Fruit fly (Drosophila melanogaster) whole organism, embryonic: ENCODE measurements around the gene Tim17a2.

Experiments
- Awh ChIP-seq: fragments of 200-800 bp; sonication (Bioruptor generic); IDR thresholded peaks from 2 replicates; pipeline ENCODE4, ENCODE4 v1.3.6; 2022; ENCODE audit warnings: missing biosample characterization, missing genetic modification characterization
- CG10431 ChIP-seq: fragments of 200-800 bp; sonication (Bioruptor generic); optimal IDR thresholded peaks from 3 replicates; lab custom pipeline; 2018; ENCODE audit warnings: missing biosample characterization, mild to moderate bottlenecking, missing genetic modification characterization
- CG10462 ChIP-seq: fragments of 200-800 bp; sonication (Bioruptor generic); optimal IDR thresholded peaks from 2 replicates; lab custom pipeline; 2016; ENCODE audit warnings: missing biosample characterization, missing genetic modification characterization
- CG11504 ChIP-seq: fragments of 200-800 bp; sonication (Bioruptor generic); optimal IDR thresholded peaks from 3 replicates; lab custom pipeline; 2019; ENCODE audit warnings: missing biosample characterization, mild to moderate bottlenecking, missing genetic modification characterization, moderate library complexity
- CG11696 ChIP-seq: fragments of 200-800 bp; sonication (Bioruptor generic); IDR thresholded peaks from 2 replicates; pipeline ENCODE4 v1.3.6; 2022; ENCODE audit warnings: missing biosample characterization, missing genetic modification characterization
- CG12236 ChIP-seq: fragments of 200-800 bp; sonication (Bioruptor generic); optimal IDR thresholded peaks from 2 replicates; lab custom pipeline; 2016; ENCODE audit warnings: missing biosample characterization, missing genetic modification characterization
- CG13287 ChIP-seq: fragments of 200-800 bp; sonication (Bioruptor generic); IDR thresholded peaks from 2 replicates; pipeline ENCODE4 v1.3.6; 2022; ENCODE audit warnings: missing biosample characterization, missing genetic modification characterization; ENCODE audit not compliant: partially characterized antibody
- CG13296 ChIP-seq: fragments of 200-800 bp; sonication (Bioruptor generic); optimal IDR thresholded peaks from 3 replicates; lab custom pipeline; 2018; ENCODE audit warnings: missing biosample characterization, mild to moderate bottlenecking, missing genetic modification characterization
- CG14965 ChIP-seq: fragments of 200-800 bp; sonication (Bioruptor generic); optimal IDR thresholded peaks from 2 replicates; lab custom pipeline; 2016; ENCODE audit warnings: missing biosample characterization, missing genetic modification characterization, borderline replicate concordance
- CG15011 ChIP-seq: fragments of 200-800 bp; sonication (Bioruptor generic); optimal IDR thresholded peaks from 3 replicates; lab custom pipeline; 2018; ENCODE audit warnings: missing biosample characterization, mild to moderate bottlenecking, missing genetic modification characterization
- CG15514 ChIP-seq: fragments of 200-800 bp; sonication (Bioruptor generic); optimal IDR thresholded peaks from 3 replicates; lab custom pipeline; 2017; ENCODE audit warnings: missing biosample characterization, missing genetic modification characterization, mild to moderate bottlenecking, moderate library complexity, missing genetic modification reagents
- CG15696 ChIP-seq: fragments of 200-800 bp; sonication (Bioruptor generic); optimal IDR thresholded peaks from 2 replicates; lab custom pipeline; 2019; ENCODE audit warnings: missing biosample characterization, mild to moderate bottlenecking, missing genetic modification characterization, moderate library complexity
- CG16779 ChIP-seq: fragments of 200-800 bp; sonication (Bioruptor generic); IDR thresholded peaks from 2 replicates; pipeline ENCODE4 v1.3.6; 2022; ENCODE audit warnings: missing biosample characterization, missing genetic modification characterization
- CG16813 ChIP-seq: fragments of 200-800 bp; sonication (Bioruptor generic); IDR thresholded peaks from 3 replicates; pipeline ENCODE4 v1.3.6; 2022; ENCODE audit warnings: missing biosample characterization, missing genetic modification characterization; ENCODE audit not compliant: partially characterized antibody
- CG17568 ChIP-seq: fragments of 200-800 bp; sonication (Bioruptor generic); optimal IDR thresholded peaks from 2 replicates; lab custom pipeline; 2018; ENCODE audit warnings: missing biosample characterization, mild to moderate bottlenecking, missing genetic modification characterization, moderate library complexity
- CG2129 ChIP-seq: fragments of 200-800 bp; sonication (Bioruptor generic); IDR thresholded peaks from 2 replicates; pipeline ENCODE4 v1.3.6; 2022; ENCODE audit warnings: missing biosample characterization, missing genetic modification characterization; ENCODE audit not compliant: partially characterized antibody
- CG2678 ChIP-seq: fragments of 200-800 bp; sonication (Bioruptor generic); optimal IDR thresholded peaks from 3 replicates; lab custom pipeline; 2019; ENCODE audit warnings: missing biosample characterization, mild to moderate bottlenecking, missing genetic modification characterization, moderate library complexity
- CG32767 ChIP-seq: fragments of 200-800 bp; sonication (Bioruptor generic); IDR thresholded peaks from 2 replicates; pipeline ENCODE4 v1.3.6; 2022; ENCODE audit warnings: missing biosample characterization, missing genetic modification characterization
- CG34224 ChIP-seq: fragments of 200-800 bp; sonication (Bioruptor generic); IDR thresholded peaks from 3 replicates; pipeline ENCODE4 v1.3.6; 2022; ENCODE audit warnings: missing biosample characterization, missing genetic modification characterization; ENCODE audit not compliant: partially characterized antibody
- CG43689 ChIP-seq: fragments of 200-800 bp; sonication (Bioruptor generic); IDR thresholded peaks from 2 replicates; pipeline ENCODE4 v1.3.6; 2022; ENCODE audit warnings: missing biosample characterization, missing genetic modification characterization
- CG5953 ChIP-seq: fragments of 200-800 bp; sonication (Bioruptor generic); IDR thresholded peaks from 2 replicates; pipeline ENCODE4 v1.3.6; 2022; ENCODE audit warnings: missing biosample characterization, missing genetic modification characterization
- CG6689 ChIP-seq: fragments of 200-800 bp; sonication (Bioruptor generic); IDR thresholded peaks from 2 replicates; pipeline ENCODE4 v1.3.6; 2022; ENCODE audit warnings: missing biosample characterization, missing genetic modification characterization
- CG8281 ChIP-seq: fragments of 200-800 bp; sonication (Bioruptor generic); optimal IDR thresholded peaks from 2 replicates; lab custom pipeline; 2018; ENCODE audit warnings: missing biosample characterization, mild to moderate bottlenecking, missing genetic modification characterization, moderate library complexity
- CG8478 ChIP-seq: fragments of >200 bp; optimal IDR thresholded peaks from 2 replicates; lab custom pipeline; 2018
- Doc3 ChIP-seq: fragments of 200-800 bp; sonication (Bioruptor generic); IDR thresholded peaks from 3 replicates; pipeline ENCODE4 v1.3.6; 2022; ENCODE audit warnings: missing biosample characterization, missing genetic modification characterization; ENCODE audit not compliant: partially characterized antibody
- Dref ChIP-seq: fragments of 200-800 bp; sonication (Bioruptor generic); IDR thresholded peaks from 2 replicates; pipeline ENCODE4 v1.3.6; 2022; ENCODE audit warnings: missing biosample characterization, missing genetic modification characterization
- HmgZ ChIP-seq: fragments of 200-800 bp; sonication (Bioruptor generic); optimal IDR thresholded peaks from 2 replicates; lab custom pipeline; 2018; ENCODE audit warnings: missing biosample characterization, mild to moderate bottlenecking, missing genetic modification characterization
- MBD-R2 ChIP-seq: fragments of 200-800 bp; sonication (Bioruptor generic); IDR thresholded peaks from 2 replicates; pipeline ENCODE4 v1.3.6; 2022; ENCODE audit warnings: missing biosample characterization, missing genetic modification characterization
- Myb ChIP-seq: fragments of 200-800 bp; sonication (Bioruptor generic); optimal IDR thresholded peaks from 2 replicates; lab custom pipeline; 2016; ENCODE audit warnings: missing biosample characterization, missing genetic modification characterization
- Taf1 ChIP-seq: fragments of 200-800 bp; sonication (Bioruptor generic); IDR thresholded peaks from 2 replicates; pipeline ENCODE4 v1.3.6; 2022; ENCODE audit warnings: missing biosample characterization, missing genetic modification characterization
- br ChIP-seq: fragments of >200 bp; optimal IDR thresholded peaks from 2 replicates; lab custom pipeline; 2017
- cato ChIP-seq: fragments of 200-800 bp; sonication (Bioruptor generic); optimal IDR thresholded peaks from 2 replicates; lab custom pipeline; 2016; ENCODE audit warnings: missing biosample characterization, missing genetic modification characterization, borderline replicate concordance
- croc ChIP-seq: fragments of 200-800 bp; sonication (Bioruptor generic); conservative IDR thresholded peaks from 3 replicates; pipeline ENCODE4 v1.3.6; 2022; ENCODE audit warnings: missing biosample characterization, missing genetic modification characterization
- disco-r ChIP-seq: fragments of 200-800 bp; sonication (Bioruptor generic); optimal IDR thresholded peaks from 2 replicates; lab custom pipeline; 2016; ENCODE audit warnings: missing biosample characterization, missing genetic modification characterization
- emc ChIP-seq: fragments of 200-800 bp; sonication (Bioruptor generic); optimal IDR thresholded peaks from 2 replicates; lab custom pipeline; 2016; ENCODE audit warnings: missing biosample characterization, missing genetic modification characterization
- esg ChIP-seq: fragments of 200-800 bp; sonication (Bioruptor generic); conservative IDR thresholded peaks from 2 replicates; pipeline ENCODE4 v1.3.6; 2022; ENCODE audit warnings: missing biosample characterization, missing genetic modification characterization
- fd102C ChIP-seq: fragments of 200-800 bp; sonication (Bioruptor generic); optimal IDR thresholded peaks from 2 replicates; lab custom pipeline; 2018; ENCODE audit warnings: missing biosample characterization, mild to moderate bottlenecking, missing genetic modification characterization, moderate library complexity
- fu2 ChIP-seq: fragments of 200-800 bp; sonication (Bioruptor generic); optimal IDR thresholded peaks from 2 replicates; lab custom pipeline; 2016; ENCODE audit warnings: missing biosample characterization, missing genetic modification characterization
- h ChIP-seq: fragments of >200 bp; optimal IDR thresholded peaks from 2 replicates; lab custom pipeline; 2017
- hb ChIP-seq: fragments of 200-800 bp; sonication (Bioruptor generic); IDR thresholded peaks from 3 replicates; pipeline ENCODE4 v1.3.6; 2022; ENCODE audit warnings: missing biosample characterization, missing genetic modification characterization; ENCODE audit not compliant: partially characterized antibody
- her ChIP-seq: fragments of 200-800 bp; sonication (Bioruptor generic); optimal IDR thresholded peaks from 2 replicates; lab custom pipeline; 2016; ENCODE audit warnings: missing biosample characterization, missing genetic modification characterization
- hth ChIP-seq: fragments of >200 bp; optimal IDR thresholded peaks from 2 replicates; lab custom pipeline; 2017; ENCODE audit warnings: inconsistent platforms
- inv ChIP-seq: fragments of 200-800 bp; sonication (Bioruptor generic); IDR thresholded peaks from 2 replicates; pipeline ENCODE4 v1.3.6; 2022; ENCODE audit warnings: missing biosample characterization, missing genetic modification characterization; ENCODE audit not compliant: partially characterized antibody
- klu ChIP-seq: fragments of 200-800 bp; sonication (Bioruptor generic); IDR thresholded peaks from 2 replicates; pipeline ENCODE4 v1.3.6; 2022; ENCODE audit warnings: missing biosample characterization, missing genetic modification characterization
- otp ChIP-seq: fragments of 200-800 bp; sonication (Bioruptor generic); IDR thresholded peaks from 3 replicates; pipeline ENCODE4, ENCODE4 v1.3.6; 2022; ENCODE audit warnings: missing biosample characterization, missing genetic modification characterization
- pfk ChIP-seq: fragments of 200-800 bp; sonication (Bioruptor generic); optimal IDR thresholded peaks from 2 replicates; lab custom pipeline; 2018; ENCODE audit warnings: missing biosample characterization, mild to moderate bottlenecking, missing genetic modification characterization, moderate library complexity
- prd ChIP-seq, 3 experiments: fragments of >200 bp in 2 of 3; fragments of 200-800 bp in 1 of 3; sonication (Bioruptor generic) in 1 of 3; optimal IDR thresholded peaks in 2 of 3; IDR thresholded peaks in 1 of 3; 2 replicates in 2 of 3; 3 replicates in 1 of 3; pipeline versions ENCODE4 v1.3.6 to Lab custom; 2017 to 2022; ENCODE audit warnings: missing biosample characterization in 1 of 3, missing genetic modification characterization in 1 of 3
- sens ChIP-seq: fragments of 200-800 bp; sonication (Bioruptor generic); peaks from one replicate; lab custom pipeline; 2016; ENCODE audit warnings: missing biosample characterization, missing genetic modification characterization
- slbo ChIP-seq: fragments of 200-800 bp; sonication (Bioruptor generic); IDR thresholded peaks from 2 replicates; pipeline ENCODE4 v1.3.6; 2022; ENCODE audit warnings: missing biosample characterization, missing genetic modification characterization
- ttk ChIP-seq: fragments of 200-800 bp; sonication (Bioruptor generic); IDR thresholded peaks from 2 replicates; pipeline ENCODE4 v2.1.2; 2022; ENCODE audit warnings: missing biosample characterization, missing genetic modification characterization
- unpg ChIP-seq: fragments of 200-800 bp; sonication (Bioruptor generic); optimal IDR thresholded peaks from 3 replicates; lab custom pipeline; 2018; ENCODE audit warnings: missing biosample characterization, mild to moderate bottlenecking, missing genetic modification characterization, moderate library complexity
- vvl ChIP-seq: fragments of 200-800 bp; sonication (Bioruptor generic); IDR thresholded peaks from 2 replicates; pipeline ENCODE4 v1.3.6; 2022; ENCODE audit warnings: missing biosample characterization, missing genetic modification characterization

The Tim17a2 gene

dm6 chr3R:5219466-5219865, 43.0 kb downstream of the Tim17a2 start, which contains the start of the genes Prosbeta2R2 and CG1116 (continued):
- no peak for TF ChIP-seq CG11696 (GFP tag; lab: Robert Waterston, UW)
- no peak for TF ChIP-seq cato (GFP tag; lab: Kevin White, UChicago)
- no peak for TF ChIP-seq slbo (GFP tag; lab: Robert Waterston, UW)
- TF ChIP-seq otp: no peak
- no peak for TF ChIP-seq CG5953
- TF ChIP-seq fd102C (GFP tag; lab: Kevin White, UChicago): no peak
- no peak for TF ChIP-seq h
- peak; percentile 73 for TF ChIP-seq Myb
- no peak for TF ChIP-seq disco-r (GFP tag; lab: Kevin White, UChicago)
- TF ChIP-seq CG14965 (GFP tag; lab: Kevin White, UChicago): no peak
- TF ChIP-seq inv: no peak
- no peak for TF ChIP-seq CG8281 (tag; lab: Kevin White, UChicago)
- no peak for TF ChIP-seq CG15011 (GFP tag; lab: Kevin White, UChicago)
- peak; percentile 18; the same call in 1 of the 2 replicates for TF ChIP-seq CG2129 (GFP tag; lab: Robert Waterston, UW)
- no peak for TF ChIP-seq CG6689
- no peak for TF ChIP-seq fu2 (GFP tag; lab: Kevin White, UChicago)
- no peak for TF ChIP-seq CG2678 (tag; lab: Kevin White, UChicago)
- TF ChIP-seq CG34224 (GFP tag; lab: Robert Waterston, UW): peak; percentile 58
- TF ChIP-seq CG13287 (GFP tag; lab: Robert Waterston, UW): peak; percentile 77
- TF ChIP-seq her (GFP tag; lab: Kevin White, UChicago): no peak
- peak; percentile 54; the same call in 1 of the 3 replicates for TF ChIP-seq Doc3 (GFP tag; lab: Robert Waterston, UW)
- TF ChIP-seq klu (GFP tag; lab: Robert Waterston, UW): no peak
- no peak for TF ChIP-seq CG8478 (lab: Kevin White, UChicago)
- no peak for TF ChIP-seq Awh
- no peak for TF ChIP-seq esg (GFP tag; lab: Robert Waterston, UW)
- TF ChIP-seq vvl (GFP tag; lab: Robert Waterston, UW): 0 out of 2 replicates have a peak, but pooled peaks have one; percentile 12
- no peak for TF ChIP-seq unpg (GFP tag; lab: Kevin White, UChicago)
- TF ChIP-seq CG16779 (GFP tag; lab: Robert Waterston, UW): no peak
- TF ChIP-seq Taf1 (GFP tag; lab: Robert Waterston, UW): no peak
- peak; percentile 37 for TF ChIP-seq sens (GFP tag; lab: Kevin White, UChicago)
- peak; percentile 55; the same call in 2 of the 3 replicates for TF ChIP-seq CG16813 (GFP tag; lab: Robert Waterston, UW)
- no peak for TF ChIP-seq ttk (GFP tag; lab: Robert Waterston, UW)
- TF ChIP-seq MBD-R2: peak; percentile 81
- peak; percentile 81 for TF ChIP-seq Dref (GFP tag; lab: Robert Waterston, UW)
- TF ChIP-seq CG15696 (tag; lab: Kevin White, UChicago): no peak
- TF ChIP-seq CG12236: no peak
- no peak for TF ChIP-seq CG32767 (GFP tag; lab: Robert Waterston, UW)
- no peak for TF ChIP-seq CG17568 (GFP tag; lab: Kevin White, UChicago)
- no peak for TF ChIP-seq br (lab: Kevin White, UChicago)
- TF ChIP-seq HmgZ (tag; lab: Kevin White, UChicago): peak; percentile 1
- no peak for TF ChIP-seq croc
- no peak for TF ChIP-seq hth (lab: Kevin White, UChicago)
- TF ChIP-seq CG15514 (GFP tag; lab: Kevin White, UChicago): peak; percentile 42
- no peak for TF ChIP-seq prd (optimal IDR thresholded peaks at IDR 0.05; lab: Kevin White, UChicago)
- TF ChIP-seq prd (GFP tag; IDR thresholded peaks at IDR 0.05; lab: Robert Waterston, UW): no peak
- TF ChIP-seq hb (GFP tag; lab: Robert Waterston, UW): no peak
- TF ChIP-seq CG10462: no peak
- no peak for TF ChIP-seq pfk (GFP tag; lab: Kevin White, UChicago)
- TF ChIP-seq CG13296: no peak
- no peak for TF ChIP-seq CG43689 (GFP tag; lab: Robert Waterston, UW)
- no peak for TF ChIP-seq emc
- TF ChIP-seq CG11504 (tag; lab: Kevin White, UChicago): no peak
- no peak for TF ChIP-seq CG10431
